Fruit fly (Drosophila melanogaster) whole organism, embryonic: Measurements from ENCODE around the gene mio.

ENCODE experiments used
- Ada2b ChIP-seq: fragments of 200-800 bp; sonication (Bioruptor generic); IDR thresholded peaks from 2 replicates; pipeline ENCODE4 v1.3.6; 2022; ENCODE audit warnings: missing biosample characterization, missing genetic modification characterization
- Asciz ChIP-seq: fragments of 200-800 bp; sonication (Bioruptor generic); optimal IDR thresholded peaks from 2 replicates; lab custom pipeline; 2017; ENCODE audit warnings: missing biosample characterization, mild to moderate bottlenecking, missing genetic modification characterization, missing genetic modification reagents
- B-H2 ChIP-seq: fragments of 200-800 bp; sonication (Bioruptor generic); optimal IDR thresholded peaks from 2 replicates; lab custom pipeline; 2018; ENCODE audit warnings: missing biosample characterization, mild to moderate bottlenecking, missing genetic modification characterization
- BEAF-32 ChIP-seq: fragments of 200-800 bp; sonication (Bioruptor generic); optimal IDR thresholded peaks from 3 replicates; lab custom pipeline; 2017; ENCODE audit warnings: missing biosample characterization, missing genetic modification characterization, mild to moderate bottlenecking, moderate library complexity, missing genetic modification reagents
- Bteb2 ChIP-seq: fragments of 200-800 bp; sonication (Bioruptor generic); optimal IDR thresholded peaks from 2 replicates; lab custom pipeline; 2016; ENCODE audit warnings: missing biosample characterization, missing genetic modification characterization
- CG1024 ChIP-seq: fragments of 200-800 bp; sonication (Bioruptor generic); IDR thresholded peaks from 2 replicates; pipeline ENCODE4 v1.3.6; 2022; ENCODE audit warnings: missing biosample characterization, missing genetic modification characterization
- CG12104 ChIP-seq: fragments of 200-800 bp; sonication (Bioruptor generic); optimal IDR thresholded peaks from 3 replicates; lab custom pipeline; 2016; ENCODE audit warnings: missing biosample characterization, missing genetic modification characterization
- CG12155 ChIP-seq: fragments of 200-800 bp; sonication (Bioruptor generic); optimal IDR thresholded peaks from 3 replicates; lab custom pipeline; 2016; ENCODE audit warnings: missing biosample characterization, missing genetic modification characterization
- CG16813 ChIP-seq: fragments of 200-800 bp; sonication (Bioruptor generic); IDR thresholded peaks from 3 replicates; pipeline ENCODE4 v1.3.6; 2022; ENCODE audit warnings: missing biosample characterization, missing genetic modification characterization; ENCODE audit not compliant: partially characterized antibody
- CG17361 ChIP-seq: fragments of 200-800 bp; sonication (Bioruptor generic); IDR thresholded peaks from 3 replicates; pipeline ENCODE4 v1.3.6; 2022; ENCODE audit warnings: missing biosample characterization, missing genetic modification characterization
- CG17612 ChIP-seq: fragments of 200-800 bp; sonication (Bioruptor generic); IDR thresholded peaks from 2 replicates; pipeline ENCODE4 v1.3.6; 2022; ENCODE audit warnings: missing biosample characterization, missing genetic modification characterization
- CG1792 ChIP-seq: fragments of 200-800 bp; sonication (Bioruptor generic); optimal IDR thresholded peaks from 2 replicates; lab custom pipeline; 2016; ENCODE audit warnings: missing biosample characterization, missing genetic modification characterization
- CG18476 ChIP-seq: fragments of 200-800 bp; sonication (Bioruptor generic); optimal IDR thresholded peaks from 2 replicates; lab custom pipeline; 2016; ENCODE audit warnings: missing biosample characterization, mild to moderate bottlenecking, missing genetic modification characterization
- CG18619 ChIP-seq: fragments of 200-800 bp; sonication (Bioruptor generic); optimal IDR thresholded peaks from 3 replicates; lab custom pipeline; 2017; ENCODE audit warnings: missing biosample characterization, mild to moderate bottlenecking, missing genetic modification characterization
- CG31388 ChIP-seq: fragments of 200-800 bp; sonication (Bioruptor generic); optimal IDR thresholded peaks from 2 replicates; lab custom pipeline; 2016; ENCODE audit warnings: missing biosample characterization, missing genetic modification characterization
- CG32772 ChIP-seq: fragments of 200-800 bp; sonication (Bioruptor generic); IDR thresholded peaks from 2 replicates; pipeline ENCODE4 v1.3.6; 2022; ENCODE audit warnings: missing biosample characterization, missing genetic modification characterization
- CG4328 ChIP-seq: fragments of 200-800 bp; sonication (Bioruptor generic); optimal IDR thresholded peaks from 3 replicates; lab custom pipeline; 2017; ENCODE audit warnings: missing biosample characterization, missing genetic modification reagents, missing genetic modification characterization
- CG4854 ChIP-seq: fragments of 200-800 bp; sonication (Bioruptor generic); optimal IDR thresholded peaks from 2 replicates; lab custom pipeline; 2016; ENCODE audit warnings: missing biosample characterization, missing genetic modification characterization, inconsistent platforms
- CG6175 ChIP-seq: fragments of 200-800 bp; sonication (Bioruptor generic); IDR thresholded peaks from 3 replicates; pipeline ENCODE4 v1.3.6; 2022; ENCODE audit warnings: missing biosample characterization, missing genetic modification characterization
- CG7963 ChIP-seq: fragments of 200-800 bp; sonication (Bioruptor generic); IDR thresholded peaks from 3 replicates; pipeline ENCODE4 v1.3.6; 2022; ENCODE audit warnings: missing biosample characterization, missing genetic modification characterization; ENCODE audit not compliant: partially characterized antibody
- CG7987 ChIP-seq: fragments of 200-800 bp; sonication (Bioruptor generic); optimal IDR thresholded peaks from 2 replicates; lab custom pipeline; 2018; ENCODE audit warnings: missing biosample characterization, mild to moderate bottlenecking, missing genetic modification characterization, moderate library complexity
- Dek ChIP-seq: fragments of 200-800 bp; sonication (Bioruptor generic); optimal IDR thresholded peaks from 3 replicates; lab custom pipeline; 2019; ENCODE audit warnings: missing biosample characterization, mild to moderate bottlenecking, missing genetic modification characterization, moderate library complexity
- HLH54F ChIP-seq: fragments of 200-800 bp; sonication (Bioruptor generic); optimal IDR thresholded peaks from 3 replicates; lab custom pipeline; 2016; ENCODE audit warnings: missing biosample characterization, missing genetic modification characterization
- Pdp1 ChIP-seq, 2 experiments: fragments of 200-800 bp; sonication (Bioruptor generic); optimal IDR thresholded peaks; 3 replicates each; lab custom pipeline; 2016; ENCODE audit warnings: missing biosample characterization in 2 of 2, missing genetic modification characterization in 2 of 2, mild to moderate bottlenecking in 1 of 2, moderate library complexity in 1 of 2
- Ravus ChIP-seq: fragments of 200-800 bp; sonication (Bioruptor generic); IDR thresholded peaks from 2 replicates; pipeline ENCODE4 v1.3.6; 2022; ENCODE audit warnings: missing biosample characterization, missing genetic modification characterization
- Rfx ChIP-seq: fragments of 200-800 bp; sonication (Bioruptor generic); IDR thresholded peaks from 2 replicates; pipeline ENCODE4 v1.3.6; 2022; ENCODE audit warnings: missing biosample characterization, missing genetic modification characterization
- cg ChIP-seq: fragments of 200-800 bp; sonication (Bioruptor generic); optimal IDR thresholded peaks from 3 replicates; lab custom pipeline; 2019; ENCODE audit warnings: missing biosample characterization, mild to moderate bottlenecking, missing genetic modification characterization, moderate library complexity
- chm ChIP-seq: fragments of 200-800 bp; sonication (Bioruptor generic); IDR thresholded peaks from 2 replicates; pipeline ENCODE4 v1.3.6; 2022; ENCODE audit warnings: missing biosample characterization, missing genetic modification characterization
- ci ChIP-seq: fragments of 200-800 bp; sonication (Bioruptor generic); IDR thresholded peaks from 3 replicates; pipeline ENCODE4 v1.3.6; 2022; ENCODE audit warnings: missing biosample characterization, missing genetic modification characterization
- danr ChIP-seq: fragments of 200-800 bp; sonication (Bioruptor generic); IDR thresholded peaks from 2 replicates; pipeline ENCODE4 v1.3.6; 2022; ENCODE audit warnings: missing biosample characterization, missing genetic modification characterization
- dati ChIP-seq: fragments of 200-800 bp; sonication (Bioruptor generic); IDR thresholded peaks from 2 replicates; pipeline ENCODE4 v1.3.6; 2022; ENCODE audit warnings: missing biosample characterization, missing genetic modification characterization
- fd96Cb ChIP-seq: fragments of 200-800 bp; sonication (Bioruptor generic); optimal IDR thresholded peaks from 2 replicates; lab custom pipeline; 2018; ENCODE audit warnings: missing biosample characterization, mild to moderate bottlenecking, missing genetic modification characterization, moderate library complexity
- gce ChIP-seq: fragments of 200-800 bp; sonication (Bioruptor generic); IDR thresholded peaks from 3 replicates; pipeline ENCODE4 v1.3.6; 2022; ENCODE audit warnings: missing biosample characterization, missing genetic modification characterization
- ham ChIP-seq: fragments of 200-800 bp; sonication (Bioruptor generic); IDR thresholded peaks from 2 replicates; pipeline ENCODE4 v1.3.6; 2022; ENCODE audit warnings: missing biosample characterization, missing genetic modification characterization
- hb ChIP-seq: fragments of 200-800 bp; sonication (Bioruptor generic); IDR thresholded peaks from 3 replicates; pipeline ENCODE4 v1.3.6; 2022; ENCODE audit warnings: missing biosample characterization, missing genetic modification characterization; ENCODE audit not compliant: partially characterized antibody
- lmd ChIP-seq: fragments of 200-800 bp; sonication (Bioruptor generic); IDR thresholded peaks from 2 replicates; pipeline ENCODE4 v1.3.6; 2022; ENCODE audit warnings: missing biosample characterization, missing genetic modification characterization
- lov ChIP-seq, 2 experiments: fragments of 200-800 bp in 1 of 2; fragments of >200 bp in 1 of 2; sonication (Bioruptor generic) in 1 of 2; IDR thresholded peaks in 1 of 2; optimal IDR thresholded peaks in 1 of 2; 2 replicates in 1 of 2; 3 replicates in 1 of 2; pipeline versions ENCODE4 v1.3.6 to Lab custom; 2017 to 2022; ENCODE audit warnings: missing biosample characterization in 1 of 2, missing genetic modification characterization in 1 of 2
- otp ChIP-seq: fragments of 200-800 bp; sonication (Bioruptor generic); IDR thresholded peaks from 3 replicates; pipeline ENCODE4, ENCODE4 v1.3.6; 2022; ENCODE audit warnings: missing biosample characterization, missing genetic modification characterization
- peb ChIP-seq: fragments of 200-800 bp; sonication (Bioruptor generic); IDR thresholded peaks from 2 replicates; pipeline ENCODE4 v1.3.6; 2022; ENCODE audit warnings: missing biosample characterization, missing genetic modification characterization
- psq ChIP-seq: fragments of 200-800 bp; sonication (Bioruptor generic); optimal IDR thresholded peaks from 2 replicates; lab custom pipeline; 2017; ENCODE audit warnings: missing biosample characterization, missing genetic modification characterization
- row ChIP-seq: fragments of 200-800 bp; sonication (Bioruptor generic); IDR thresholded peaks from 3 replicates; pipeline ENCODE4 v1.3.6; 2022; ENCODE audit warnings: missing biosample characterization, missing genetic modification characterization
- sim ChIP-seq: fragments of 200-800 bp; sonication (Bioruptor generic); IDR thresholded peaks from 2 replicates; pipeline ENCODE4 v1.3.6; 2022; ENCODE audit warnings: missing biosample characterization, missing genetic modification characterization
- sob ChIP-seq: fragments of 200-800 bp; sonication (Bioruptor generic); IDR thresholded peaks from 2 replicates; pipeline ENCODE4 v1.3.6; 2022; ENCODE audit warnings: missing biosample characterization, missing genetic modification characterization
- tgo ChIP-seq: fragments of 200-800 bp; sonication (Bioruptor generic); IDR thresholded peaks from 3 replicates; pipeline ENCODE4 v1.3.6; 2022; ENCODE audit warnings: missing biosample characterization, missing genetic modification characterization
- tll ChIP-seq, 2 experiments: fragments of 200-800 bp in 1 of 2; fragments of >200 bp in 1 of 2; sonication (Bioruptor generic) in 1 of 2; optimal IDR thresholded peaks; 2 replicates each; lab custom pipeline; 2017 to 2019; ENCODE audit warnings: missing biosample characterization in 2 of 2, missing genetic modification characterization in 2 of 2, mild to moderate bottlenecking in 1 of 2, moderate library complexity in 1 of 2
- toy ChIP-seq: fragments of 200-800 bp; sonication (Bioruptor generic); IDR thresholded peaks from 2 replicates; pipeline ENCODE4 v1.3.6; 2022; ENCODE audit warnings: missing biosample characterization, missing genetic modification characterization
- unc-4 ChIP-seq: fragments of 200-800 bp; sonication (Bioruptor generic); IDR thresholded peaks from 2 replicates; pipeline ENCODE4 v1.3.6; 2022; ENCODE audit warnings: missing biosample characterization, missing genetic modification characterization; ENCODE audit not compliant: partially characterized antibody
- zf30C ChIP-seq: fragments of 200-800 bp; sonication (Bioruptor generic); optimal IDR thresholded peaks from 3 replicates; lab custom pipeline; 2018; ENCODE audit warnings: missing biosample characterization, mild to moderate bottlenecking, missing genetic modification characterization

The mio gene

DNA sequence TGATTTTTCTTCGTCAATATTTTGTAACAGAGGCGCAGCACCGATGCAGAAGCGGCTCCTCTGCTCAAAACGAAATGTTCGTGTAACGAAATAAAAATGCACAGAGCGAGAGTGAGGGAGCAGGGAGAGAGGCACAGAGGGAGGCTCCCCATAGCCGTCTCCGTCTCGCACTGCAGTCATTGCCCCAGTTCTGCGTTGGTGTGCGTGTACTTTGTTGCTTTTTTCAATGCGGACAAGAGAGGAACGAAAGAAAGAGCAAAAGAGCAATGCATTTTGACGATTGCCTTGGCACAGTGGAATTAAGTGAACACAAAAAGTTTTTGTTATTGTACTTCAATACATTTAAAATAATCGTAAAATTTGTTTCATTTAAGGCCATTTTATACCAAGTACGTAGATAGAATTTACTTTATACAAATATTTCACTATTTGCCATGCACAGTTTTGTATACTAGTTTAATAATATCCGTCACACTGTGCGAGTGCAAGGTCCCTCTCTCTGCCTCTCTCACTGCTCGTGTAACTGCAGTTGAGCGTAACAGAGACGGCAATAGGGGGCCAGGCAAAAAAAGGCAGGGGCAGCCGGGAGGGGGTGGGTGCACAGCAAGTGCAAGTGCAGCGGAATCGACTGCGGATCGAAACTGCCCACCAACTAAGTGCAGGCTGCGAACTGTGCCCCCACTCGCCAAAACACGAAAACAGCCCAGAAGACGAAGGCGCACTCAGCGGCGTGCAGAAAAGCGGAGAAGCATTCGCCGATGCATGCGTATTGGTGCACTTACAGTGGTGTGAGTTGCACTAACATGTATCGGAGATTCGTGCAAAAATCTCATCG lies 14.9 kb upstream of the mio start (continued):
- peak; percentile 99 for TF ChIP-seq CG32772 (GFP tag; lab: Robert Waterston, UW)
- peak; percentile 99 for TF ChIP-seq sim (GFP tag; lab: Robert Waterston, UW)
- peak; percentile 95 for TF ChIP-seq CG18619
- peak; percentile 100 for TF ChIP-seq fd96Cb (tag; lab: Kevin White, UChicago)
- peak; percentile 96 for TF ChIP-seq danr (GFP tag; lab: Robert Waterston, UW)
- TF ChIP-seq Pdp1 (GFP tag; optimal IDR thresholded peaks at IDR 0.05; lab: Kevin White, UChicago) = peak; percentile 97 to 98
- peak; percentile 98 for TF ChIP-seq CG1024 (GFP tag; lab: Robert Waterston, UW)
- TF ChIP-seq sob = peak; percentile 95
- peak; percentile 98 for TF ChIP-seq CG12104 (GFP tag; lab: Kevin White, UChicago)
- peak; percentile 89 for TF ChIP-seq CG4328 (GFP tag; lab: Kevin White, UChicago)
- TF ChIP-seq tgo (GFP tag; lab: Robert Waterston, UW) = peak; percentile 98
- peak; percentile 100 for TF ChIP-seq Asciz
- TF ChIP-seq gce (GFP tag; lab: Robert Waterston, UW) = peak; percentile 100
- TF ChIP-seq CG31388 (GFP tag; lab: Kevin White, UChicago) = peak; percentile 98
- TF ChIP-seq hb (GFP tag; lab: Robert Waterston, UW) = peak; percentile 90
- peak; percentile 96 for TF ChIP-seq CG1792 (GFP tag; lab: Kevin White, UChicago)
- peak; percentile 96 for TF ChIP-seq CG4854
- peak; percentile 77 for TF ChIP-seq CG6175 (GFP tag; lab: Robert Waterston, UW)
- peak; percentile 3 for TF ChIP-seq zf30C (GFP tag; lab: Kevin White, UChicago)
- peak; percentile 78 for TF ChIP-seq Rfx
- peak; percentile 81 for TF ChIP-seq cg (GFP tag; lab: Kevin White, UChicago)
- peak; percentile 76 for TF ChIP-seq CG16813
- TF ChIP-seq chm (GFP tag; lab: Robert Waterston, UW) = peak; percentile 99
- TF ChIP-seq Ravus (GFP tag; lab: Robert Waterston, UW) = peak; percentile 94
- peak; percentile 99 for TF ChIP-seq Ada2b (GFP tag; lab: Robert Waterston, UW)
- peak; percentile 95 for TF ChIP-seq psq (GFP tag; lab: Kevin White, UChicago)
- TF ChIP-seq CG12155 (GFP tag; lab: Kevin White, UChicago) = peak; percentile 93
- peak; percentile 89 for TF ChIP-seq HLH54F (GFP tag; lab: Kevin White, UChicago)
- TF ChIP-seq otp (GFP tag; lab: Robert Waterston, UW) = peak; percentile 99
- peak; percentile 98 for TF ChIP-seq row
- TF ChIP-seq CG18476 (GFP tag; lab: Kevin White, UChicago) = peak; percentile 98
- TF ChIP-seq CG7963 (GFP tag; lab: Robert Waterston, UW) = peak; percentile 65
- TF ChIP-seq BEAF-32 (GFP tag; lab: Kevin White, UChicago) = peak; percentile 12
- peak; percentile 92 for TF ChIP-seq Dek (tag; lab: Kevin White, UChicago)
- 0 out of 2 replicates have a peak, but pooled peaks have one; percentile 35 for TF ChIP-seq ham (GFP tag; lab: Robert Waterston, UW)
- TF ChIP-seq Bteb2 (GFP tag; lab: Kevin White, UChicago) = peak; percentile 93
- peak; percentile 98 for TF ChIP-seq lmd (GFP tag; lab: Robert Waterston, UW)
- TF ChIP-seq toy = peak; percentile 92
- TF ChIP-seq B-H2 (GFP tag; lab: Kevin White, UChicago) = no peak
- no peak for TF ChIP-seq unc-4 (GFP tag; lab: Robert Waterston, UW)
- TF ChIP-seq CG17612 (GFP tag; lab: Robert Waterston, UW) = peak; percentile 95
- TF ChIP-seq ci (GFP tag; lab: Robert Waterston, UW) = peak; percentile 100
- TF ChIP-seq dati (GFP tag; lab: Robert Waterston, UW) = peak; percentile 98
- peak; percentile 79 for TF ChIP-seq CG7987
- no peak for TF ChIP-seq lov (optimal IDR thresholded peaks at IDR 0.05; lab: Kevin White, UChicago)
- TF ChIP-seq lov (GFP tag; IDR thresholded peaks at IDR 0.05; lab: Robert Waterston, UW) = peak; percentile 100
- peak in 1 of 2 experiments; percentile 90 for TF ChIP-seq tll (GFP tag; optimal IDR thresholded peaks at IDR 0.05; lab: Kevin White, UChicago)
- TF ChIP-seq peb (GFP tag; lab: Robert Waterston, UW) = peak; percentile 99
- TF ChIP-seq CG17361 (GFP tag; lab: Robert Waterston, UW) = peak; percentile 99
